Fruit fly (Drosophila melanogaster) whole organism, embryonic: ENCODE measurements around the gene nAChRalpha3.

Experiments used
- Aef1 ChIP-seq: fragments of 200-800 bp; sonication (Bioruptor generic); IDR thresholded peaks from 3 replicates; pipeline ENCODE4 v1.3.6; 2022; ENCODE audit warnings: missing biosample characterization, missing genetic modification characterization
- Asciz ChIP-seq: fragments of 200-800 bp; sonication (Bioruptor generic); optimal IDR thresholded peaks from 2 replicates; lab custom pipeline; 2017; ENCODE audit warnings: missing biosample characterization, mild to moderate bottlenecking, missing genetic modification characterization, missing genetic modification reagents
- Blimp-1 ChIP-seq: fragments of 200-800 bp; sonication (Bioruptor generic); optimal IDR thresholded peaks from 3 replicates; lab custom pipeline; 2018; ENCODE audit warnings: missing biosample characterization, missing genetic modification characterization, mild to moderate bottlenecking, moderate library complexity, missing genetic modification reagents
- CG11093 ChIP-seq: fragments of 200-800 bp; sonication (Bioruptor generic); IDR thresholded peaks from 3 replicates; pipeline ENCODE4 v1.3.6; 2022; ENCODE audit warnings: missing biosample characterization, missing genetic modification characterization
- CG11504 ChIP-seq: fragments of 200-800 bp; sonication (Bioruptor generic); optimal IDR thresholded peaks from 3 replicates; lab custom pipeline; 2019; ENCODE audit warnings: missing biosample characterization, mild to moderate bottlenecking, missing genetic modification characterization, moderate library complexity
- CG12391 ChIP-seq: fragments of 200-800 bp; sonication (Bioruptor generic); optimal IDR thresholded peaks from 3 replicates; lab custom pipeline; 2018; ENCODE audit warnings: missing biosample characterization, mild to moderate bottlenecking, missing genetic modification characterization, moderate library complexity
- CG15601 ChIP-seq: fragments of 200-800 bp; sonication (Bioruptor generic); optimal IDR thresholded peaks from 3 replicates; lab custom pipeline; 2019; ENCODE audit warnings: missing biosample characterization, mild to moderate bottlenecking, missing genetic modification characterization, moderate library complexity
- CG16779 ChIP-seq: fragments of 200-800 bp; sonication (Bioruptor generic); IDR thresholded peaks from 2 replicates; pipeline ENCODE4 v1.3.6; 2022; ENCODE audit warnings: missing biosample characterization, missing genetic modification characterization
- CG2120 ChIP-seq: fragments of 200-800 bp; sonication (Bioruptor generic); optimal IDR thresholded peaks from 3 replicates; lab custom pipeline; 2016; ENCODE audit warnings: missing biosample characterization, missing genetic modification characterization
- CG2712 ChIP-seq: fragments of 200-800 bp; optimal IDR thresholded peaks from 3 replicates; lab custom pipeline; 2019; ENCODE audit warnings: missing biosample characterization, mild to moderate bottlenecking, missing genetic modification characterization, moderate library complexity
- CG3163 ChIP-seq: fragments of 200-800 bp; sonication (Bioruptor generic); optimal IDR thresholded peaks from 3 replicates; lab custom pipeline; 2016; ENCODE audit warnings: missing biosample characterization, missing genetic modification characterization
- CG34376 ChIP-seq: fragments of 200-800 bp; sonication (Bioruptor generic); optimal IDR thresholded peaks from 2 replicates; lab custom pipeline; 2018; ENCODE audit warnings: missing biosample characterization, mild to moderate bottlenecking, missing genetic modification characterization
- CG4820 ChIP-seq: fragments of 200-800 bp; sonication (Bioruptor generic); optimal IDR thresholded peaks from 3 replicates; lab custom pipeline; 2016; ENCODE audit warnings: missing biosample characterization, missing genetic modification characterization
- CG8765 ChIP-seq: fragments of 200-800 bp; sonication (Bioruptor generic); IDR thresholded peaks from 2 replicates; pipeline ENCODE4 v1.3.6; 2022; ENCODE audit warnings: missing biosample characterization, missing genetic modification characterization
- Dp ChIP-seq: fragments of 200-800 bp; sonication (Bioruptor generic); optimal IDR thresholded peaks from 2 replicates; lab custom pipeline; 2018; ENCODE audit warnings: missing biosample characterization, mild to moderate bottlenecking, missing genetic modification characterization, moderate library complexity
- E2f1 ChIP-seq: fragments of 200-800 bp; sonication (Bioruptor generic); IDR thresholded peaks from 2 replicates; pipeline ENCODE4 v1.3.6; 2022; ENCODE audit warnings: missing biosample characterization, missing genetic modification characterization
- GATAe ChIP-seq: fragments of 200-800 bp; sonication (Bioruptor generic); conservative IDR thresholded peaks from 2 replicates; pipeline ENCODE4 v1.3.6; 2022; ENCODE audit warnings: missing biosample characterization, missing genetic modification characterization
- HLH54F ChIP-seq: fragments of 200-800 bp; sonication (Bioruptor generic); optimal IDR thresholded peaks from 3 replicates; lab custom pipeline; 2016; ENCODE audit warnings: missing biosample characterization, missing genetic modification characterization
- Hmx ChIP-seq: fragments of 200-800 bp; sonication (Bioruptor generic); optimal IDR thresholded peaks from 2 replicates; lab custom pipeline; 2016; ENCODE audit warnings: missing biosample characterization, missing genetic modification characterization
- Hsf ChIP-seq: fragments of 200-800 bp; sonication (Bioruptor generic); optimal IDR thresholded peaks from 3 replicates; lab custom pipeline; 2016; ENCODE audit warnings: missing biosample characterization, missing genetic modification characterization
- Kr ChIP-seq: fragments of 200-800 bp; sonication (Bioruptor generic); optimal IDR thresholded peaks from 2 replicates; lab custom pipeline; 2017; ENCODE audit warnings: missing biosample characterization, mild to moderate bottlenecking, missing genetic modification characterization
- Med ChIP-seq: fragments of 200-800 bp; sonication (Bioruptor generic); peaks from one replicate; lab custom pipeline; 2016; ENCODE audit warnings: missing biosample characterization, missing genetic modification characterization, mild to moderate bottlenecking, inconsistent platforms, moderate library complexity
- NK7.1 ChIP-seq: fragments of 200-800 bp; sonication (Bioruptor generic); optimal IDR thresholded peaks from 3 replicates; lab custom pipeline; 2016; ENCODE audit warnings: missing biosample characterization, missing genetic modification characterization
- Nf-YC ChIP-seq: fragments of 200-800 bp; optimal IDR thresholded peaks from 3 replicates; lab custom pipeline; 2019; ENCODE audit warnings: missing biosample characterization, mild to moderate bottlenecking, missing genetic modification characterization, moderate library complexity
- Sox100B ChIP-seq: fragments of 200-800 bp; sonication (Bioruptor generic); optimal IDR thresholded peaks from 3 replicates; lab custom pipeline; 2018; ENCODE audit warnings: missing biosample characterization, mild to moderate bottlenecking, missing genetic modification characterization
- Trl ChIP-seq, 3 experiments: fragments of >200 bp in 2 of 3; fragments of 200-800 bp in 1 of 3; sonication (Bioruptor generic) in 1 of 3; optimal IDR thresholded peaks; 2 replicates in 1 of 3; 3 replicates in 2 of 3; lab custom pipeline; 2016 to 2017; ENCODE audit warnings: missing biosample characterization in 1 of 3, missing genetic modification characterization in 1 of 3
- ap ChIP-seq: fragments of 200-800 bp; sonication (Bioruptor generic); IDR thresholded peaks from 2 replicates; pipeline ENCODE4 v1.3.6; 2022; ENCODE audit warnings: missing biosample characterization, missing genetic modification characterization
- az2 ChIP-seq: fragments of 200-800 bp; sonication (Bioruptor generic); optimal IDR thresholded peaks from 3 replicates; lab custom pipeline; 2016; ENCODE audit warnings: missing biosample characterization, missing genetic modification characterization
- cato ChIP-seq: fragments of 200-800 bp; sonication (Bioruptor generic); optimal IDR thresholded peaks from 2 replicates; lab custom pipeline; 2016; ENCODE audit warnings: missing biosample characterization, missing genetic modification characterization, borderline replicate concordance
- cg ChIP-seq: fragments of 200-800 bp; sonication (Bioruptor generic); optimal IDR thresholded peaks from 3 replicates; lab custom pipeline; 2019; ENCODE audit warnings: missing biosample characterization, mild to moderate bottlenecking, missing genetic modification characterization, moderate library complexity
- crol ChIP-seq: fragments of 200-800 bp; sonication (Bioruptor generic); IDR thresholded peaks from 2 replicates; pipeline ENCODE4 v1.3.6; 2022; ENCODE audit warnings: missing biosample characterization, missing genetic modification characterization
- dm ChIP-seq: fragments of 200-800 bp; sonication (Bioruptor generic); optimal IDR thresholded peaks from 3 replicates; lab custom pipeline; 2016; ENCODE audit warnings: missing biosample characterization, missing genetic modification characterization
- ewg ChIP-seq: fragments of 200-800 bp; sonication (Bioruptor generic); optimal IDR thresholded peaks from 3 replicates; lab custom pipeline; 2017; ENCODE audit warnings: mild to moderate bottlenecking, missing biosample characterization, missing genetic modification reagents, missing genetic modification characterization
- grau ChIP-seq: fragments of 200-800 bp; optimal IDR thresholded peaks from 3 replicates; lab custom pipeline; 2019; ENCODE audit warnings: missing biosample characterization, mild to moderate bottlenecking, missing genetic modification characterization, moderate library complexity
- grn ChIP-seq: fragments of 200-800 bp; sonication (Bioruptor generic); optimal IDR thresholded peaks from 3 replicates; lab custom pipeline; 2017; ENCODE audit warnings: missing biosample characterization, missing genetic modification characterization
- kay ChIP-seq: fragments of 200-800 bp; sonication (Bioruptor generic); optimal IDR thresholded peaks from 2 replicates; lab custom pipeline; 2016; ENCODE audit warnings: missing biosample characterization, missing genetic modification characterization
- ken ChIP-seq: fragments of 200-800 bp; sonication (Bioruptor generic); IDR thresholded peaks from 3 replicates; pipeline ENCODE4 v1.3.6; 2022; ENCODE audit warnings: missing biosample characterization, missing genetic modification characterization
- maf-S ChIP-seq: fragments of 200-800 bp; sonication (Bioruptor generic); optimal IDR thresholded peaks from 2 replicates; lab custom pipeline; 2016; ENCODE audit warnings: missing biosample characterization, missing genetic modification characterization
- mirr ChIP-seq: fragments of 200-800 bp; sonication (Bioruptor generic); optimal IDR thresholded peaks from 3 replicates; lab custom pipeline; 2018; ENCODE audit warnings: missing biosample characterization, mild to moderate bottlenecking, missing genetic modification characterization
- onecut ChIP-seq: fragments of 200-800 bp; sonication (Bioruptor generic); IDR thresholded peaks from 2 replicates; pipeline ENCODE4 v1.3.6; 2022; ENCODE audit warnings: missing biosample characterization, missing genetic modification characterization
- prd ChIP-seq, 3 experiments: fragments of >200 bp in 2 of 3; fragments of 200-800 bp in 1 of 3; sonication (Bioruptor generic) in 1 of 3; optimal IDR thresholded peaks in 2 of 3; IDR thresholded peaks in 1 of 3; 2 replicates in 2 of 3; 3 replicates in 1 of 3; pipeline versions ENCODE4 v1.3.6 to Lab custom; 2017 to 2022; ENCODE audit warnings: missing biosample characterization in 1 of 3, missing genetic modification characterization in 1 of 3
- row ChIP-seq: fragments of 200-800 bp; sonication (Bioruptor generic); IDR thresholded peaks from 3 replicates; pipeline ENCODE4 v1.3.6; 2022; ENCODE audit warnings: missing biosample characterization, missing genetic modification characterization
- sd ChIP-seq: fragments of 200-800 bp; sonication (Bioruptor generic); optimal IDR thresholded peaks from 3 replicates; lab custom pipeline; 2018; ENCODE audit warnings: missing biosample characterization, mild to moderate bottlenecking, missing genetic modification characterization, moderate library complexity
- sug ChIP-seq: fragments of 200-800 bp; optimal IDR thresholded peaks from 2 replicates; lab custom pipeline; 2019; ENCODE audit warnings: missing biosample characterization, mild to moderate bottlenecking, missing genetic modification characterization, moderate library complexity
- tap ChIP-seq: fragments of 200-800 bp; optimal IDR thresholded peaks from 3 replicates; lab custom pipeline; 2019; ENCODE audit warnings: missing biosample characterization, mild to moderate bottlenecking, missing genetic modification characterization, moderate library complexity
- wdn ChIP-seq: fragments of 200-800 bp; sonication (Bioruptor generic); IDR thresholded peaks from 2 replicates; pipeline ENCODE4 v1.3.6; 2022; ENCODE audit warnings: missing biosample characterization, missing genetic modification characterization
- zf30C ChIP-seq: fragments of 200-800 bp; sonication (Bioruptor generic); optimal IDR thresholded peaks from 3 replicates; lab custom pipeline; 2018; ENCODE audit warnings: missing biosample characterization, mild to moderate bottlenecking, missing genetic modification characterization
- zfh1 ChIP-seq: fragments of 200-800 bp; sonication (Bioruptor generic); IDR thresholded peaks from 3 replicates; pipeline ENCODE4 v1.3.6; 2022; ENCODE audit warnings: missing biosample characterization, missing genetic modification characterization

Gene nAChRalpha3

DNA sequence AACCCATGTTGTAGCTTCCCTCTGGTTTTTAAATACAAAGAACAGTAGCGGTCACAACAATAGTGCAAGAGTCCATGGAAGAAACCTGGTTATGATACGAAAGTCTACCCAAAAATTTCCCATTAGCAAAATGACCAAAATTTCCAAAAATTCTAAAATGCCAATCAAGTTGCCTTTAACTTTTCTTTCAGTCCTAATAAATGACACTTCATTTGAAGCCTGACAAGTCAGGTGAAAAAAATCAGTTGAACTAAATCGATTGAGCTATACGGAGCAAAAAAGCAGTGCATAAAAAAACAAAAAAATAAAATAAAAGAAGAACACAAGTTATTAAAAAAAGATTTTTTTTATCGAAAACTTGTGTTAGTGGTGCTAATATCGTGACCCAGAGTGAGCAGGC, 48.6 kb upstream of the nAChRalpha3 start (continued):
- TF ChIP-seq ap (GFP tag; lab: Robert Waterston, UW) = no peak
- TF ChIP-seq CG8765 (GFP tag; lab: Robert Waterston, UW) = no peak
- no peak for TF ChIP-seq Hsf (GFP tag; lab: Kevin White, UChicago)
- TF ChIP-seq wdn = no peak
- no peak for TF ChIP-seq Kr (GFP tag; lab: Kevin White, UChicago)
- no peak for TF ChIP-seq Sox100B
- no peak for TF ChIP-seq Asciz (GFP tag; lab: Kevin White, UChicago)
- no peak for TF ChIP-seq ken (GFP tag; lab: Robert Waterston, UW)
- TF ChIP-seq CG11504 (tag; lab: Kevin White, UChicago) = peak; percentile 5
- TF ChIP-seq E2f1 (GFP tag; lab: Robert Waterston, UW) = no peak
- TF ChIP-seq Hmx (GFP tag; lab: Kevin White, UChicago) = no peak
- no peak for TF ChIP-seq kay (GFP tag; lab: Kevin White, UChicago)
- no peak for TF ChIP-seq prd (optimal IDR thresholded peaks at IDR 0.05; lab: Kevin White, UChicago)
- TF ChIP-seq prd (GFP tag; IDR thresholded peaks at IDR 0.05; lab: Robert Waterston, UW) = no peak
- no peak for TF ChIP-seq NK7.1 (GFP tag; lab: Kevin White, UChicago)
- no peak for TF ChIP-seq cato (GFP tag; lab: Kevin White, UChicago)
- TF ChIP-seq Aef1 (GFP tag; lab: Robert Waterston, UW) = no peak
- no peak for TF ChIP-seq dm (GFP tag; lab: Kevin White, UChicago)
- TF ChIP-seq HLH54F = no peak
- TF ChIP-seq CG15601 = no peak
- TF ChIP-seq CG16779 (GFP tag; lab: Robert Waterston, UW) = no peak

DNA sequence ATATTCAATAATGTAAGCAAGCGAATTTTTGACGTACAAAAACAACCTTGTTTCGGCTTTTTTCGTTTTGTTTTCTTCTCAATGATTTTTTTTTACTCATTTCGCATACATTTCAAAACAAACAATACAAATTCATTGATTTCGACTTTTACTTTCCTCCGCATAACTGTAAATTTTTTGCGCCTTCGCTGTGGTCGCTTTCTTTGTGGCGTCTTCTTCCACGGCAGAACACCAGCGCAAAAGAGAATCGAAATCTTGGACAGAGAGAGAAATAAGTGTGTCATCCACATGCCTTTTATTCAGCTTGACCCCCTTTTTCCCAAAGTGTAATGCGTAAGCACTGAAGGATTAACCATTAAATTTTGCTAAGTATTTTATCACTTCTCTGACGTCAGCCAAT, 47.4 kb upstream of the nAChRalpha3 start:
- TF ChIP-seq Med (GFP tag; lab: Kevin White, UChicago) = peak; percentile 52
- peak; percentile 55 for TF ChIP-seq zf30C
- TF ChIP-seq CG2120 (GFP tag; lab: Kevin White, UChicago) = peak; percentile 9
- peak; percentile 73 for TF ChIP-seq Blimp-1 (GFP tag; lab: Kevin White, UChicago)
- 0 out of 3 replicates have a peak, but pooled peaks have one; percentile 25 for TF ChIP-seq row (GFP tag; lab: Robert Waterston, UW)
- no peak for TF ChIP-seq CG2712

DNA sequence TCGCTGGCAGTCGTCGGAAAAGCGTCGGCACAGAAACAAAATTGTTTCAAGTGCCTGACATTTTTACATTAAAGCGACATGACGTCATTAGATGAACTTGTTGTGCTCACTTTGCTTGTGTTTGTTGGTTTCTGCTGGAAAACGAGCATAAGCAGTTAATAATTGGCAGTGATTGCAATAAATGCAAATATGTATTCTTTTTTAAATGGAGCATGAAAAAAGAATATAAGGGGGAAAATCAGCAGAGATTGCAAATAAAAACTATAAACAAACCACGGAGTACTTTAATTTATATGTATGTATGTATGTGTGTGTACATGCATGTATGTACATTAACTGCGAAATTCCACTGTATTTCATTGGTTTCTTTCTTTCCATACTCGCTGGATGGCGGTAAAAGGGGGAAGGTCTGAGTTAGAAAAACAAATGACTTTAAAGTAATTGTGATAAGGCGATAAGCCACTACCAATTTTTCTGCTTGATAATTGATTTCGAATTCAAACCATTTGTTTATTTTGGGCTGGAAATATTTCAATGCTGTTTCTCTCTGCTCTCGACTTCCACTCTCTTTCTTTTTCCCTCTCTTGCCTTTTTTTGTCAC, 46.6 kb upstream of the nAChRalpha3 start:
- peak; percentile 44 for TF ChIP-seq CG34376 (GFP tag; lab: Kevin White, UChicago)
- no peak for TF ChIP-seq Dp (GFP tag; lab: Kevin White, UChicago)
- TF ChIP-seq grn = peak; percentile 9
- peak; percentile 42 for TF ChIP-seq Nf-YC (tag; lab: Kevin White, UChicago)
- no peak for TF ChIP-seq tap (tag; lab: Kevin White, UChicago)
- no peak for TF ChIP-seq zfh1
- no peak for TF ChIP-seq az2 (GFP tag; lab: Kevin White, UChicago)
- TF ChIP-seq mirr (GFP tag; lab: Kevin White, UChicago) = peak; percentile 73
- no peak for TF ChIP-seq CG4820 (GFP tag; lab: Kevin White, UChicago)
- TF ChIP-seq maf-S = no peak
- TF ChIP-seq CG11093 (GFP tag; lab: Robert Waterston, UW) = no peak
- no peak for TF ChIP-seq ewg (GFP tag; lab: Kevin White, UChicago)
- peak; percentile 42 for TF ChIP-seq sug (tag; lab: Kevin White, UChicago)
- peak; percentile 2 for TF ChIP-seq CG2120 (GFP tag; lab: Kevin White, UChicago)
- no peak for TF ChIP-seq onecut
- TF ChIP-seq CG3163 (GFP tag; lab: Kevin White, UChicago) = no peak
- no peak for TF ChIP-seq CG12391
- 0 out of 2 replicates have a peak, but pooled peaks have one; percentile 19 for TF ChIP-seq GATAe (GFP tag; lab: Robert Waterston, UW)
- TF ChIP-seq kay (GFP tag; lab: Kevin White, UChicago) = no peak
- TF ChIP-seq Trl (optimal IDR thresholded peaks at IDR 0.05; lab: Kevin White, UChicago) = peak; percentile 44 to 78
- no peak for TF ChIP-seq Trl (GFP tag; optimal IDR thresholded peaks at IDR 0.05; lab: Kevin White, UChicago)
- TF ChIP-seq sd (tag; lab: Kevin White, UChicago) = peak; percentile 69
- 0 out of 2 replicates have a peak, but pooled peaks have one; percentile 10 for TF ChIP-seq crol (GFP tag; lab: Robert Waterston, UW)
- peak; percentile 15 for TF ChIP-seq cg (GFP tag; lab: Kevin White, UChicago)
- TF ChIP-seq grau (tag; lab: Kevin White, UChicago) = peak; percentile 21
